Fruit fly (Drosophila melanogaster) whole organism, embryonic: ENCODE results near the gene Fbxl7.

ENCODE experiments used
- B-H1 ChIP-seq: fragments of 200-800 bp; sonication (Bioruptor generic); IDR thresholded peaks from 3 replicates; pipeline ENCODE4 v1.3.6; 2022; ENCODE audit warnings: missing biosample characterization, missing genetic modification characterization
- Bdp1 ChIP-seq: fragments of 200-800 bp; sonication (Bioruptor generic); optimal IDR thresholded peaks from 3 replicates; lab custom pipeline; 2016; ENCODE audit warnings: missing biosample characterization, missing genetic modification characterization
- CG10543 ChIP-seq: fragments of 200-800 bp; sonication (Bioruptor generic); optimal IDR thresholded peaks from 3 replicates; lab custom pipeline; 2017; ENCODE audit warnings: missing biosample characterization, mild to moderate bottlenecking, missing genetic modification characterization, moderate library complexity
- CG10654 ChIP-seq: fragments of 200-800 bp; sonication (Bioruptor generic); optimal IDR thresholded peaks from 2 replicates; lab custom pipeline; 2016; ENCODE audit warnings: missing biosample characterization, missing genetic modification characterization
- CG11504 ChIP-seq: fragments of 200-800 bp; sonication (Bioruptor generic); optimal IDR thresholded peaks from 3 replicates; lab custom pipeline; 2019; ENCODE audit warnings: missing biosample characterization, mild to moderate bottlenecking, missing genetic modification characterization, moderate library complexity
- CG11696 ChIP-seq: fragments of 200-800 bp; sonication (Bioruptor generic); IDR thresholded peaks from 2 replicates; pipeline ENCODE4 v1.3.6; 2022; ENCODE audit warnings: missing biosample characterization, missing genetic modification characterization
- CG12391 ChIP-seq: fragments of 200-800 bp; sonication (Bioruptor generic); optimal IDR thresholded peaks from 3 replicates; lab custom pipeline; 2018; ENCODE audit warnings: missing biosample characterization, mild to moderate bottlenecking, missing genetic modification characterization, moderate library complexity
- CG13287 ChIP-seq: fragments of 200-800 bp; sonication (Bioruptor generic); IDR thresholded peaks from 2 replicates; pipeline ENCODE4 v1.3.6; 2022; ENCODE audit warnings: missing biosample characterization, missing genetic modification characterization; ENCODE audit not compliant: partially characterized antibody
- CG13775 ChIP-seq: fragments of 200-800 bp; sonication (Bioruptor generic); optimal IDR thresholded peaks from 3 replicates; lab custom pipeline; 2017; ENCODE audit warnings: missing biosample characterization, mild to moderate bottlenecking, missing genetic modification characterization
- CG15696 ChIP-seq: fragments of 200-800 bp; sonication (Bioruptor generic); optimal IDR thresholded peaks from 2 replicates; lab custom pipeline; 2019; ENCODE audit warnings: missing biosample characterization, mild to moderate bottlenecking, missing genetic modification characterization, moderate library complexity
- CG17568 ChIP-seq: fragments of 200-800 bp; sonication (Bioruptor generic); optimal IDR thresholded peaks from 2 replicates; lab custom pipeline; 2018; ENCODE audit warnings: missing biosample characterization, mild to moderate bottlenecking, missing genetic modification characterization, moderate library complexity
- CG18262 ChIP-seq: fragments of 200-800 bp; optimal IDR thresholded peaks from 3 replicates; lab custom pipeline; 2019; ENCODE audit warnings: missing biosample characterization, mild to moderate bottlenecking, missing genetic modification characterization, moderate library complexity
- CG18764 ChIP-seq: fragments of 200-800 bp; sonication (Bioruptor generic); optimal IDR thresholded peaks from 3 replicates; lab custom pipeline; 2016; ENCODE audit warnings: missing biosample characterization, missing genetic modification characterization
- CG2120 ChIP-seq: fragments of 200-800 bp; sonication (Bioruptor generic); optimal IDR thresholded peaks from 3 replicates; lab custom pipeline; 2016; ENCODE audit warnings: missing biosample characterization, missing genetic modification characterization
- CG2712 ChIP-seq: fragments of 200-800 bp; optimal IDR thresholded peaks from 3 replicates; lab custom pipeline; 2019; ENCODE audit warnings: missing biosample characterization, mild to moderate bottlenecking, missing genetic modification characterization, moderate library complexity
- CG3407 ChIP-seq: fragments of 200-800 bp; sonication (Bioruptor generic); optimal IDR thresholded peaks from 2 replicates; lab custom pipeline; 2018; ENCODE audit warnings: missing biosample characterization, mild to moderate bottlenecking, missing genetic modification characterization
- CG4617 ChIP-seq: fragments of 200-800 bp; sonication (Bioruptor generic); optimal IDR thresholded peaks from 3 replicates; lab custom pipeline; 2016; ENCODE audit warnings: missing biosample characterization, missing genetic modification characterization, borderline replicate concordance
- CG6254 ChIP-seq: fragments of 200-800 bp; sonication (Bioruptor generic); optimal IDR thresholded peaks from 3 replicates; lab custom pipeline; 2017; ENCODE audit warnings: mild to moderate bottlenecking, missing biosample characterization, missing genetic modification reagents, missing genetic modification characterization
- CG7987 ChIP-seq: fragments of 200-800 bp; sonication (Bioruptor generic); optimal IDR thresholded peaks from 2 replicates; lab custom pipeline; 2018; ENCODE audit warnings: missing biosample characterization, mild to moderate bottlenecking, missing genetic modification characterization, moderate library complexity
- CTCF ChIP-seq: fragments of 200-800 bp; sonication (Bioruptor generic); optimal IDR thresholded peaks from 2 replicates; lab custom pipeline; 2017; ENCODE audit warnings: missing biosample characterization, mild to moderate bottlenecking, missing genetic modification characterization, moderate library complexity
- D ChIP-seq, 2 experiments: fragments of 200-800 bp in 1 of 2; fragments of >200 bp in 1 of 2; sonication (Bioruptor generic) in 1 of 2; optimal IDR thresholded peaks; 2 replicates in 1 of 2; 3 replicates in 1 of 2; lab custom pipeline; 2017; ENCODE audit warnings: mild to moderate bottlenecking in 1 of 2, missing biosample characterization in 1 of 2, missing genetic modification characterization in 1 of 2, missing genetic modification reagents in 1 of 2
- Dip3 ChIP-seq: fragments of 200-800 bp; sonication (Bioruptor generic); optimal IDR thresholded peaks from 3 replicates; lab custom pipeline; 2016; ENCODE audit warnings: missing biosample characterization, missing genetic modification characterization
- Doc3 ChIP-seq: fragments of 200-800 bp; sonication (Bioruptor generic); IDR thresholded peaks from 3 replicates; pipeline ENCODE4 v1.3.6; 2022; ENCODE audit warnings: missing biosample characterization, missing genetic modification characterization; ENCODE audit not compliant: partially characterized antibody
- E2f1 ChIP-seq: fragments of 200-800 bp; sonication (Bioruptor generic); IDR thresholded peaks from 2 replicates; pipeline ENCODE4 v1.3.6; 2022; ENCODE audit warnings: missing biosample characterization, missing genetic modification characterization
- Ets97D ChIP-seq: fragments of 200-800 bp; sonication (Bioruptor generic); optimal IDR thresholded peaks from 3 replicates; lab custom pipeline; 2016; ENCODE audit warnings: missing biosample characterization, missing genetic modification characterization
- Fer1 ChIP-seq: fragments of 200-800 bp; sonication (Bioruptor generic); optimal IDR thresholded peaks from 2 replicates; lab custom pipeline; 2017; ENCODE audit warnings: missing biosample characterization, mild to moderate bottlenecking, missing genetic modification characterization
- Fer2 ChIP-seq: fragments of 200-800 bp; sonication (Bioruptor generic); optimal IDR thresholded peaks from 2 replicates; lab custom pipeline; 2018; ENCODE audit warnings: missing biosample characterization, mild to moderate bottlenecking, missing genetic modification characterization, moderate library complexity
- Med ChIP-seq: fragments of 200-800 bp; sonication (Bioruptor generic); peaks from one replicate; lab custom pipeline; 2016; ENCODE audit warnings: missing biosample characterization, missing genetic modification characterization, mild to moderate bottlenecking, inconsistent platforms, moderate library complexity
- Meics ChIP-seq: fragments of 200-800 bp; sonication (Bioruptor generic); optimal IDR thresholded peaks from 2 replicates; lab custom pipeline; 2017; ENCODE audit warnings: missing biosample characterization, mild to moderate bottlenecking, missing genetic modification characterization
- NC2α ChIP-seq: fragments of 200-800 bp; sonication (Bioruptor generic); optimal IDR thresholded peaks from 2 replicates; lab custom pipeline; 2016; ENCODE audit warnings: missing biosample characterization, missing genetic modification characterization
- Poxn ChIP-seq: fragments of 200-800 bp; sonication (Bioruptor generic); IDR thresholded peaks from 2 replicates; pipeline ENCODE4 v1.3.6; 2022; ENCODE audit warnings: missing biosample characterization, missing genetic modification characterization
- Sox102F ChIP-seq: fragments of 200-800 bp; sonication (Bioruptor generic); optimal IDR thresholded peaks from 2 replicates; lab custom pipeline; 2018; ENCODE audit warnings: missing biosample characterization, mild to moderate bottlenecking, missing genetic modification characterization, moderate library complexity
- Stat92E ChIP-seq, 3 experiments: fragments of >200 bp in 2 of 3; fragments of 200-800 bp in 1 of 3; sonication (Bioruptor generic) in 1 of 3; optimal IDR thresholded peaks; 2 replicates each; lab custom pipeline; 2017 to 2019; ENCODE audit warnings: missing biosample characterization in 3 of 3, missing genetic modification characterization in 3 of 3, mild to moderate bottlenecking in 1 of 3, moderate library complexity in 1 of 3
- YL-1 ChIP-seq: fragments of 200-800 bp; sonication (Bioruptor generic); optimal IDR thresholded peaks from 3 replicates; lab custom pipeline; 2017; ENCODE audit warnings: missing biosample characterization, mild to moderate bottlenecking, missing genetic modification characterization
- az2 ChIP-seq: fragments of 200-800 bp; sonication (Bioruptor generic); optimal IDR thresholded peaks from 3 replicates; lab custom pipeline; 2016; ENCODE audit warnings: missing biosample characterization, missing genetic modification characterization
- bab2 ChIP-seq: fragments of 200-800 bp; sonication (Bioruptor generic); optimal IDR thresholded peaks from 2 replicates; lab custom pipeline; 2016; ENCODE audit warnings: missing biosample characterization, missing genetic modification characterization
- corto ChIP-seq: fragments of 200-800 bp; sonication (Bioruptor generic); optimal IDR thresholded peaks from 2 replicates; lab custom pipeline; 2016; ENCODE audit warnings: missing biosample characterization, mild to moderate bottlenecking, missing genetic modification characterization, moderate library complexity
- croc ChIP-seq: fragments of 200-800 bp; sonication (Bioruptor generic); conservative IDR thresholded peaks from 3 replicates; pipeline ENCODE4 v1.3.6; 2022; ENCODE audit warnings: missing biosample characterization, missing genetic modification characterization
- dan ChIP-seq: fragments of 200-800 bp; sonication (Bioruptor generic); IDR thresholded peaks from 2 replicates; pipeline ENCODE4 v1.3.6; 2022; ENCODE audit warnings: missing biosample characterization, missing genetic modification characterization
- emc ChIP-seq: fragments of 200-800 bp; sonication (Bioruptor generic); optimal IDR thresholded peaks from 2 replicates; lab custom pipeline; 2016; ENCODE audit warnings: missing biosample characterization, missing genetic modification characterization
- en ChIP-seq: fragments of 200-800 bp; sonication (Bioruptor generic); optimal IDR thresholded peaks from 2 replicates; lab custom pipeline; 2016; ENCODE audit warnings: missing biosample characterization, missing genetic modification characterization
- eyg ChIP-seq: fragments of 200-800 bp; sonication (Bioruptor generic); optimal IDR thresholded peaks from 3 replicates; lab custom pipeline; 2016; ENCODE audit warnings: missing biosample characterization, missing genetic modification characterization
- ken ChIP-seq: fragments of 200-800 bp; sonication (Bioruptor generic); IDR thresholded peaks from 3 replicates; pipeline ENCODE4 v1.3.6; 2022; ENCODE audit warnings: missing biosample characterization, missing genetic modification characterization
- otp ChIP-seq: fragments of 200-800 bp; sonication (Bioruptor generic); IDR thresholded peaks from 3 replicates; pipeline ENCODE4, ENCODE4 v1.3.6; 2022; ENCODE audit warnings: missing biosample characterization, missing genetic modification characterization
- pros ChIP-seq: fragments of 200-800 bp; sonication (Bioruptor generic); optimal IDR thresholded peaks from 3 replicates; lab custom pipeline; 2019; ENCODE audit warnings: missing biosample characterization, mild to moderate bottlenecking, missing genetic modification characterization, moderate library complexity
- row ChIP-seq: fragments of 200-800 bp; sonication (Bioruptor generic); IDR thresholded peaks from 3 replicates; pipeline ENCODE4 v1.3.6; 2022; ENCODE audit warnings: missing biosample characterization, missing genetic modification characterization
- shn ChIP-seq: fragments of 200-800 bp; sonication (Bioruptor generic); optimal IDR thresholded peaks from 3 replicates; lab custom pipeline; 2016; ENCODE audit warnings: missing biosample characterization, missing genetic modification characterization
- tll ChIP-seq, 2 experiments: fragments of 200-800 bp in 1 of 2; fragments of >200 bp in 1 of 2; sonication (Bioruptor generic) in 1 of 2; optimal IDR thresholded peaks; 2 replicates each; lab custom pipeline; 2017 to 2019; ENCODE audit warnings: missing biosample characterization in 2 of 2, missing genetic modification characterization in 2 of 2, mild to moderate bottlenecking in 1 of 2, moderate library complexity in 1 of 2
- unpg ChIP-seq: fragments of 200-800 bp; sonication (Bioruptor generic); optimal IDR thresholded peaks from 3 replicates; lab custom pipeline; 2018; ENCODE audit warnings: missing biosample characterization, mild to moderate bottlenecking, missing genetic modification characterization, moderate library complexity
- wek ChIP-seq: fragments of 200-800 bp; sonication (Bioruptor generic); optimal IDR thresholded peaks from 3 replicates; lab custom pipeline; 2018; ENCODE audit warnings: missing biosample characterization, mild to moderate bottlenecking, missing genetic modification characterization, moderate library complexity

Gene Fbxl7

dm6 chr3R:15972298-15972978 is 51.7 kb downstream of the Fbxl7 start, which contains the start of gene mor:
Gene mor (minus strand): TSS chr3R:15972913.
- TF ChIP-seq croc (GFP tag; lab: Robert Waterston, UW) = no peak
- TF ChIP-seq YL-1 (GFP tag; lab: Kevin White, UChicago) = peak; percentile 35
- TF ChIP-seq CG11504 (tag; lab: Kevin White, UChicago) = no peak
- TF ChIP-seq CG10654 (GFP tag; lab: Kevin White, UChicago) = no peak
- TF ChIP-seq shn = no peak
- no peak for TF ChIP-seq bab2
- no peak for TF ChIP-seq CG2120 (GFP tag; lab: Kevin White, UChicago)
- no peak for TF ChIP-seq CG7987 (GFP tag; lab: Kevin White, UChicago)
- no peak for TF ChIP-seq CG11696
- TF ChIP-seq Sox102F (GFP tag; lab: Kevin White, UChicago) = no peak
- peak in 1 of 2 experiments; percentile 39 for TF ChIP-seq tll (GFP tag; optimal IDR thresholded peaks at IDR 0.05; lab: Kevin White, UChicago)
- TF ChIP-seq CG6254 (GFP tag; lab: Kevin White, UChicago) = peak; percentile 99
- TF ChIP-seq CG17568 = no peak
- no peak for TF ChIP-seq Meics (GFP tag; lab: Kevin White, UChicago)
- no peak for TF ChIP-seq NC2α (GFP tag; lab: Kevin White, UChicago)
- TF ChIP-seq Stat92E (GFP tag; optimal IDR thresholded peaks at IDR 0.05; lab: Kevin White, UChicago) = no peak
- no peak for TF ChIP-seq CG2712 (tag; lab: Kevin White, UChicago)
- TF ChIP-seq D (optimal IDR thresholded peaks at IDR 0.05; lab: Kevin White, UChicago) = peak; percentile 9
- TF ChIP-seq D (GFP tag; optimal IDR thresholded peaks at IDR 0.05; lab: Kevin White, UChicago) = no peak
- peak; percentile 8 for TF ChIP-seq Fer1 (GFP tag; lab: Kevin White, UChicago)
- TF ChIP-seq emc (GFP tag; lab: Kevin White, UChicago) = no peak
- TF ChIP-seq CG18262 (tag; lab: Kevin White, UChicago) = no peak
- peak; percentile 1 for TF ChIP-seq wek (GFP tag; lab: Kevin White, UChicago)
- TF ChIP-seq Dip3 = no peak
- TF ChIP-seq B-H1 (GFP tag; lab: Robert Waterston, UW) = no peak
- no peak for TF ChIP-seq E2f1
- no peak for TF ChIP-seq CG12391 (tag; lab: Kevin White, UChicago)
- TF ChIP-seq en = no peak
- TF ChIP-seq CG15696 (tag; lab: Kevin White, UChicago) = no peak
- no peak for TF ChIP-seq Doc3 (GFP tag; lab: Robert Waterston, UW)
- TF ChIP-seq Med (GFP tag; lab: Kevin White, UChicago) = peak; percentile 74
- TF ChIP-seq CG3407 (GFP tag; lab: Kevin White, UChicago) = no peak
- no peak for TF ChIP-seq CG18764
- TF ChIP-seq CG4617 = no peak
- TF ChIP-seq ken (GFP tag; lab: Robert Waterston, UW) = no peak
- peak; percentile 4 for TF ChIP-seq Bdp1
- TF ChIP-seq CG13287 (GFP tag; lab: Robert Waterston, UW) = no peak
- no peak for TF ChIP-seq otp (GFP tag; lab: Robert Waterston, UW)
- TF ChIP-seq CG13775 (GFP tag; lab: Kevin White, UChicago) = no peak
- no peak for TF ChIP-seq pros
- no peak for TF ChIP-seq Fer2 (tag; lab: Kevin White, UChicago)
- TF ChIP-seq row (GFP tag; lab: Robert Waterston, UW) = no peak
- TF ChIP-seq dan = no peak
- no peak for TF ChIP-seq unpg (GFP tag; lab: Kevin White, UChicago)
- TF ChIP-seq Ets97D = no peak
- no peak for TF ChIP-seq eyg
- TF ChIP-seq CG10543 = no peak
- TF ChIP-seq CTCF (GFP tag; lab: Kevin White, UChicago) = peak; percentile 38
- TF ChIP-seq corto (GFP tag; lab: Kevin White, UChicago) = no peak
- no peak for TF ChIP-seq az2 (GFP tag; lab: Kevin White, UChicago)
- TF ChIP-seq Poxn (GFP tag; lab: Robert Waterston, UW) = no peak
